Worm (Caenorhabditis elegans): ENCODE data around the gene F20D6.15.

The F20D6.15 gene

ce11 chrV:8223417-8223816, 35.1 kb upstream of the F20D6.15 start (continued):
- TF ChIP-seq nfya-2 (GFP tag; IDR thresholded peaks at IDR 0.05) (no peak), nhr-80 (tag; optimal IDR thresholded peaks at IDR 0.05) (no peak), F52B5.7 (tag; optimal IDR thresholded peaks at IDR 0.05) (no peak), ceh-27 (GFP tag; optimal IDR thresholded peaks at IDR 0.05) (no peak), egl-18 (GFP tag; IDR thresholded peaks at IDR 0.05) (no peak), ccch-3 (GFP tag; optimal IDR thresholded peaks at IDR 0.05) (no peak), mxl-1 (tag; optimal IDR thresholded peaks at IDR 0.05) (no peak), lin-40 (tag; optimal IDR thresholded peaks at IDR 0.05) (no peak), cebp-2 (GFP tag; IDR thresholded peaks at IDR 0.05) (0 out of 2 replicates have a peak, but pooled peaks have one; percentile 57), let-526 (GFP tag; IDR thresholded peaks at IDR 0.05) (no peak), repo-1 (tag; optimal IDR thresholded peaks at IDR 0.05) (no peak), nfya-1 (tag; optimal IDR thresholded peaks at IDR 0.05; ENCODE audit: borderline replicate concordance, insufficient read depth) (no peak), efl-1 (GFP tag; optimal IDR thresholded peaks at IDR 0.05) (no peak), nfyb-1 (GFP tag; IDR thresholded peaks at IDR 0.05) (0 out of 2 replicates have a peak, but pooled peaks have one; percentile 53), hsf-1 (GFP tag; IDR thresholded peaks at IDR 0.05) (peak; percentile 72; the same call in 1 of the 2 replicates), ztf-26 (tag; optimal IDR thresholded peaks at IDR 0.05) (no peak), unc-130 (GFP tag; optimal IDR thresholded peaks at IDR 0.05) (peak; percentile 17), athp-1 (tag; optimal IDR thresholded peaks at IDR 0.05) (peak; percentile 43), snpc-4 (GFP tag; optimal IDR thresholded peaks at IDR 0.05) (no peak), snpc-4 (tag; optimal IDR thresholded peaks at IDR 0.05) (peak in 1 of 4 experiments; percentile 15), ama-1 (optimal IDR thresholded peaks at IDR 0.05) (no peak), ama-1 (GFP tag; optimal IDR thresholded peaks at IDR 0.05) (no peak), hrde-1 (tag; optimal IDR thresholded peaks at IDR 0.05; ENCODE audit: borderline replicate concordance) (peak; percentile 80), sdz-38 (tag; optimal IDR thresholded peaks at IDR 0.05) (no peak), rec-8 (tag; optimal IDR thresholded peaks at IDR 0.05) (no peak), egrh-3 (GFP tag; IDR thresholded peaks at IDR 0.05) (no peak), K11D2.4 (GFP tag; IDR thresholded peaks at IDR 0.05) (no peak), ZK185.1 (tag; optimal IDR thresholded peaks at IDR 0.05; ENCODE audit: poor library complexity, severe bottlenecking) (no peak), hmg-20 (GFP tag; IDR thresholded peaks at IDR 0.05) (no peak), attf-5 (GFP tag; optimal IDR thresholded peaks at IDR 0.05) (no peak), F57A8.1 (GFP tag; optimal IDR thresholded peaks at IDR 0.05) (no peak), D2030.7 (GFP tag; IDR thresholded peaks at IDR 0.05) (peak; percentile 28; the same call in 1 of the 2 replicates), B0336.3 (GFP tag; IDR thresholded peaks at IDR 0.05) (peak; percentile 75), B0019.2 (GFP tag; conservative IDR thresholded peaks at IDR 0.05) (no peak), snpc-1.3 (tag; optimal IDR thresholded peaks at IDR 0.05; ENCODE audit: insufficient read depth) (no peak), atf-7 (tag; optimal IDR thresholded peaks at IDR 0.05) (no peak), Y95B8A.8 (GFP tag; IDR thresholded peaks at IDR 0.05) (no peak), hmg-1.2 (GFP tag; IDR thresholded peaks at IDR 0.05) (no peak), Y56A3A.18 (GFP tag; IDR thresholded peaks at IDR 0.05) (no peak), bed-2 (GFP tag; IDR thresholded peaks at IDR 0.05) (no peak), ekl-4 (GFP tag; IDR thresholded peaks at IDR 0.05) (0 out of 2 replicates have a peak, but pooled peaks have one; percentile 33), rcor-1 (GFP tag; IDR thresholded peaks at IDR 0.05) (no peak), aptf-3 (GFP tag; IDR thresholded peaks at IDR 0.05) (no peak), attf-6 (GFP tag; IDR thresholded peaks at IDR 0.05) (peak; percentile 62; the same call in 1 of the 2 replicates), lir-1 (GFP tag; conservative IDR thresholded peaks at IDR 0.05) (no peak), pha-4 (tag; optimal IDR thresholded peaks at IDR 0.05) (no peak), sptf-2 (GFP tag; optimal IDR thresholded peaks at IDR 0.05) (no peak), zfh-2 (GFP tag; conservative IDR thresholded peaks at IDR 0.05) (no peak), mcd-1 (GFP tag; IDR thresholded peaks at IDR 0.05) (no peak), aptf-2 (GFP tag; conservative IDR thresholded peaks at IDR 0.05) (no peak)
